Fruit fly (Drosophila melanogaster) Kc167 (cell line): Measurements from ENCODE around the gene CG12986.

ENCODE experiments used
- Myc ChIP-seq: fragments of >200 bp; optimal IDR thresholded peaks from 2 replicates; lab custom pipeline; 2017; ENCODE audit warnings: missing external identifiers
- psq ChIP-seq: fragments of >200 bp; optimal IDR thresholded peaks from 2 replicates; lab custom pipeline; 2017; ENCODE audit warnings: missing external identifiers

- TF ChIP-seq Myc (lab: Kevin White, UChicago) (no peak), psq (lab: Kevin White, UChicago) (no peak)
These were observed 37.2 kb upstream of the CG12986 start, which contains the start of gene Srx for dm6 chrX:17856458-17857277.
